Worm (Caenorhabditis elegans): ENCODE measurements around the gene K09C6.10.
"Not testable (repeated sequence)": the region's sequence is repeated elsewhere in the genome, so short reads cannot be mapped to it uniquely, and the experiment has no call there.

K09C6.10 gene

DNA sequence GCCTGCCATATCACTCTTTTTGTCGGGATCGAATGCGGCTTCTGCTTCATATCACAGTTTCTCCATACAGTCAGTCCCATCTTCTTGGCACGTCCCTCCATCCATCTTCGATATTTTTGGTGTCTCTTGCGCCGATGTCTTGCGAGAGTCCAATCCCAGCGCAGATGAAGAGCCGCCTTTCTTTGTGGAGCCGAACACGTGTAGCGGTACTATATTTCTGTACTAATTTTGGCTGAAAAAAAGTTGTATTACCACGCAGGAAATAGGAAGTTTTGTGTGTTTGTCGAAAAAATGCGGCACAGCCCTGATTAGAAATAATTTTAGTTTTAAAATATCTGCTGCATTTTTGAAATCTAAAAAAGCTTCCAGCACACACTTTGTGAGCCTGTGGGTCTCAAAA lies 3.9 kb downstream of the K09C6.10 start, which contains the start of gene K09C6.8:
TSS of gene K09C6.8 (minus strand) at position 101 of the 400 bp plus-strand sequence.
- TF ChIP-seq fos-1 (tag; optimal IDR thresholded peaks at IDR 0.05); unc-62 (GFP tag; optimal IDR thresholded peaks at IDR 0.05); ama-1 (optimal IDR thresholded peaks at IDR 0.05): not testable (repeated sequence)

DNA sequence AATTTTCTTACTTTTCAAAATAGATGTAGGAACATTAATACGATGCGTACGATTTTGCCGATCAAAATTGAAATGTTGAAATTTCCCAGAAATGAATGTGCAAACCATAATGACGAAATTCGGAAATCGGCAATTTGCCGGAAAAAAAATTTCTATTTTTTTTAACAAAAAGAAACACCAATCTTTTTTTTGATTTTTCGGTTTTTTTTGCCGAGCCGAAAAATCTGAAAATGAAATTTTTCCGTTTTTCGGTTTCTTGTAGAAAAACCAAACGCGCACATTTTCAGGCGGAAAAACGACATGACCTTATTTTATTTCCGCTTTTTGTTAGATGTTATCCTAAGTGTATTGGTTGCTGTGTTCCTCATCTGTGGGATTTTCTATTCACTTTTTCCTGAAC lies 8.3 kb downstream of the K09C6.10 start, which contains the start of gene srbc-13:
TSS of gene srbc-13 (plus strand) at position 301 of the 400 bp plus-strand sequence.
- TF ChIP-seq nhr-43 (tag; optimal IDR thresholded peaks at IDR 0.05; ENCODE audit: poor library complexity, severe bottlenecking) (no peak), egl-5 (tag; optimal IDR thresholded peaks at IDR 0.05) (no peak), R02D3.7 (tag; optimal IDR thresholded peaks at IDR 0.05) (no peak)

DNA sequence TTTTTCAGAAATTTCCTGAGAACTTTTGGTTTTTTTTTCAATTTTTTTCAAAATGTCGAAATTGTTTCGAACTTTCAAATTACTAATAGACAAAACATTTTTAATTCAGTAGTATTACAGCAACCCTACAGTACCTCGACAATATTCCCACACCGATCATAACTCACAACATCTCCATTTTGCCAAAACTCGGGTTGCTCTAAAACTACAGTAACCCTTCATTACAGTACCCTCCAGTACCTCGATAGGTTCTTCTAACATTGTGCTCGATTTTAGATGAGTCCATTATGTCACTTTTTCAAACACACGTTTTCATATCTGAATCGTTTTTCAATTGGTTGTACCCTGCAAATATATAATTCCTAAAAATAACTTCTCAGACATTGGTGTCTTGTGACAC lies 9.8 kb downstream of the K09C6.10 start:
- TF ChIP-seq eor-1 (tag; optimal IDR thresholded peaks at IDR 0.05): no peak

DNA sequence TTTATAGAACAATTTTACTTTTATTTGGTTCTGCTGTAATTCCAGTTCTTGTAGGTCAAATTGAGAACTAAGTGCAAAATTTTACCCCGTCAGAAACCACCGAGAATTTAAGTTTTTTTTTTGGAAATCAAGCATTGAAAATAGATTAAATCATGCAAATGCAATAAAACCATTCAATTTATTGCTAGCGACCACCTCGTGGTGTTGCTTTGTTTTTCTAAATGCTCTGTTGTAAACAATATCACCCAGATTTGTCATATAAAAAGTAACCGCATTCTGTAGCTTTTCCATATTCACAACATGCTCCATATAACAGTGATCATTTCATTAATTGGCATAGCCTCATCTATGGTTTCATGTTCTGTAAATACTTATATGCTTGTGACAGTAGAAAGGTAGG lies 10.3 kb downstream of the K09C6.10 start, which contains the start of gene srbc-12:
TSS of gene srbc-12 (plus strand) at position 301 of the 400 bp plus-strand sequence.
- TF ChIP-seq fos-1 (tag; optimal IDR thresholded peaks at IDR 0.05) (no peak), mdl-1 (tag; optimal IDR thresholded peaks at IDR 0.05) (no peak), nhr-12 (tag; optimal IDR thresholded peaks at IDR 0.05) (no peak), nhr-11 (tag; optimal IDR thresholded peaks at IDR 0.05) (no peak), R02D3.7 (tag; optimal IDR thresholded peaks at IDR 0.05) (no peak), daf-12 (tag; optimal IDR thresholded peaks at IDR 0.05) (no peak), nhr-25 (tag; optimal IDR thresholded peaks at IDR 0.05) (no peak), nhr-67 (tag; optimal IDR thresholded peaks at IDR 0.05) (no peak), unc-62 (GFP tag; optimal IDR thresholded peaks at IDR 0.05) (no peak), tbx-2 (tag; optimal IDR thresholded peaks at IDR 0.05) (no peak), nfya-1 (tag; optimal IDR thresholded peaks at IDR 0.05; ENCODE audit: insufficient read depth) (no peak), elt-2 (tag; optimal IDR thresholded peaks at IDR 0.05) (no peak), egl-27 (tag; optimal IDR thresholded peaks at IDR 0.05) (no peak), hmg-11 (tag; optimal IDR thresholded peaks at IDR 0.05) (no peak), jun-1 (tag; optimal IDR thresholded peaks at IDR 0.05) (no peak), ama-1 (optimal IDR thresholded peaks at IDR 0.05) (no peak), nhr-237 (tag; optimal IDR thresholded peaks at IDR 0.05) (no peak), egl-5 (tag; optimal IDR thresholded peaks at IDR 0.05) (no peak)

DNA sequence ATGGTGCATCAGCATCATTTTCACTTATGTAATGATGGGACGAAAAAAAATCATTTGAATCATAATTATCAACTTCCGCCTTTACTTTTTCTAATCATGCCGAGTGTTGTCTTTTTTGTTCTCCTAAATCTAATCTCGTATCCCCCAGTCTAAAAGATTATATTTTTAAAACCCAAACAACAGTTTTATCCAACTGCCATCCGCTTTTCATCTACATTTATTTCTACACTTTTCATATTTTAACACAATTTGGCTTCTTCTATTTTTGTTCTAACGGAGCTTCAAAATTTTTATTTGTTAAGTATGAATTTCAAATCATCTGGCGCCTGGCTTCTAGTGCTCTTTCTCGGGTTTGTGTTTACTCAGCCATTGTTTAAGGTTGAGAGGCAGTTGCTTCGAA lies 13.0 kb downstream of the K09C6.10 start, which contains the start of gene K09C6.3:
TSS of gene K09C6.3 (plus strand) at position 301 of the 400 bp plus-strand sequence.
- TF ChIP-seq ztf-11 (tag; optimal IDR thresholded peaks at IDR 0.05): no peak
- no peak for TF ChIP-seq aly-2 (tag; optimal IDR thresholded peaks at IDR 0.05)
- no peak for TF ChIP-seq nhr-25 (tag; optimal IDR thresholded peaks at IDR 0.05)
- no peak for TF ChIP-seq unc-62 (GFP tag; optimal IDR thresholded peaks at IDR 0.05)
- TF ChIP-seq snpc-4 (tag; optimal IDR thresholded peaks at IDR 0.05): no peak
- TF ChIP-seq egl-5 (tag; optimal IDR thresholded peaks at IDR 0.05): no peak
- no peak for TF ChIP-seq sea-2 (GFP tag; optimal IDR thresholded peaks at IDR 0.05)
- TF ChIP-seq unc-39 (tag; optimal IDR thresholded peaks at IDR 0.05): no peak
- TF ChIP-seq ZK546.5 (tag; optimal IDR thresholded peaks at IDR 0.05): no peak

DNA sequence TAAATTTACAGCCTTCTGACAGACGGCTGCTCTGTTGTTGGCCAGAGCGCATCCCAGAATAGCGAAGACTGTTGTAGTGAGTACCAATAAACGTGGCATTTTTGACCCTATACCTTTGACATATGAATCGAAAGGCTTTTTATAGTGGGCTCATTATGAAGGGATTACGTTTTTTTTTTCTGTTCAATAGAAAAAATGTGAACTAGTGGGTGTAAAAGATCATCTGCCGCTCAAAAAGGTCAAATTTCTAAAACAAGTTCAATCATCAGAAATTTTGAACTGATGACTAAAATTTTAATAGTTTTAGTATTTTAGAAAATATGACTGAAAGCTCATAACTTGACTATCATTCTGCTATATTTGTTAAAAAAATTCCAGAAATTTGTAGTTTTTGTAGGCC lies 15.7 kb downstream of the K09C6.10 start, which contains the start of gene K09C6.9:
TSS of gene K09C6.9 (minus strand) at position 101 of the 400 bp plus-strand sequence.
- TF ChIP-seq lin-39 (tag; optimal IDR thresholded peaks at IDR 0.05) (no peak), mml-1 (tag; optimal IDR thresholded peaks at IDR 0.05) (no peak), zag-1 (tag; optimal IDR thresholded peaks at IDR 0.05) (no peak), pqm-1 (tag; optimal IDR thresholded peaks at IDR 0.05) (no peak), ceh-9 (tag; optimal IDR thresholded peaks at IDR 0.05) (no peak), nhr-25 (tag; optimal IDR thresholded peaks at IDR 0.05) (no peak), nhr-77 (tag; optimal IDR thresholded peaks at IDR 0.05) (no peak), nhr-28 (tag; optimal IDR thresholded peaks at IDR 0.05) (no peak), fkh-2 (tag; optimal IDR thresholded peaks at IDR 0.05) (no peak), egl-5 (tag; optimal IDR thresholded peaks at IDR 0.05) (no peak), ztf-4 (tag; optimal IDR thresholded peaks at IDR 0.05) (no peak), fkh-10 (GFP tag; optimal IDR thresholded peaks at IDR 0.05) (no peak), snpc-4 (tag; optimal IDR thresholded peaks at IDR 0.05) (no peak), lsy-12 (tag; optimal IDR thresholded peaks at IDR 0.05) (no peak), elt-3 (tag; optimal IDR thresholded peaks at IDR 0.05) (no peak), nfya-1 (tag; optimal IDR thresholded peaks at IDR 0.05; ENCODE audit: insufficient read depth) (no peak)

Measured in whole organism, L3 larva.